Fruit fly (Drosophila melanogaster): ENCODE data around the gene CG12725.

The CG12725 gene

dm6 chrX:13372512-13372911 is 30.2 kb downstream of the CG12725 start:
- TF ChIP-seq CG9705 (GFP tag; optimal IDR thresholded peaks at IDR 0.05) (no peak), dl (GFP tag; optimal IDR thresholded peaks at IDR 0.05; ENCODE audit: insufficient read depth in 1 of 2, partially characterized antibody in 2 of 2) (no peak), psq (GFP tag; optimal IDR thresholded peaks at IDR 0.05) (no peak), Myc (optimal IDR thresholded peaks at IDR 0.05) (no peak)

DNA sequence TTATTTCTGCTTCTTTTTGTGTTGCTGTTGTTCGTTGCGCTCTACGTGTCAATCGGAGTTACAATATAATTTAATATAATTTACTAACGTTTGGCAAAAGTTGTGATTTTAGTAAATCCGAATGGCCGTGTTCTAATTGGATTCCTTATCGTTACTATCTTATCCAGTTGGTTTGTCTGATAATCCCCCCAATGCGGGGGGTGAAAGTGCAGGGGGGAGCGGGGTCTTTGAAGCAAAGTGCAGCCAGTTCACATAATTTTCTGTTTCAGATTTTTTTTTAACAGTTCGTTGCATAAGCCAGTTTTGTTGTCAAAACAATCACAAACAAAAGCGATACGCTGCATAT is 31.0 kb downstream of the CG12725 start:
- TF ChIP-seq dmrt93B (GFP tag; optimal IDR thresholded peaks at IDR 0.05) (no peak), sage (GFP tag; optimal IDR thresholded peaks at IDR 0.05) (no peak), ey (GFP tag; optimal IDR thresholded peaks at IDR 0.05) (no peak), brk (GFP tag; optimal IDR thresholded peaks at IDR 0.05) (no peak), pan (optimal IDR thresholded peaks at IDR 0.05) (no peak), rgr (GFP tag; optimal IDR thresholded peaks at IDR 0.05) (no peak), Dfd (GFP tag; optimal IDR thresholded peaks at IDR 0.05) (no peak), foxo (GFP tag; optimal IDR thresholded peaks at IDR 0.05) (no peak), psq (GFP tag; optimal IDR thresholded peaks at IDR 0.05) (no peak), CrebA (GFP tag; optimal IDR thresholded peaks at IDR 0.05; ENCODE audit: borderline replicate concordance) (no peak)

- TF ChIP-seq Hnf4 (GFP tag; optimal IDR thresholded peaks at IDR 0.05) = peak; percentile 37
- no peak for TF ChIP-seq jim (GFP tag; optimal IDR thresholded peaks at IDR 0.05)
- no peak for TF ChIP-seq CrebA (GFP tag; optimal IDR thresholded peaks at IDR 0.05; ENCODE audit: borderline replicate concordance)
- TF ChIP-seq Dif (GFP tag; optimal IDR thresholded peaks at IDR 0.05; ENCODE audit: partially characterized antibody) = no peak
- TF ChIP-seq fru (GFP tag; optimal IDR thresholded peaks at IDR 0.05) = peak; percentile 24
- peak; percentile 42 for TF ChIP-seq HLH106 (tag; optimal IDR thresholded peaks at IDR 0.05)
- peak; percentile 10 for TF ChIP-seq ey (GFP tag; optimal IDR thresholded peaks at IDR 0.05)
- TF ChIP-seq Myc (optimal IDR thresholded peaks at IDR 0.05) = no peak
- no peak for TF ChIP-seq usp (GFP tag; optimal IDR thresholded peaks at IDR 0.05)
- TF ChIP-seq brk (GFP tag; optimal IDR thresholded peaks at IDR 0.05) = no peak
- no peak for TF ChIP-seq Jra (GFP tag; optimal IDR thresholded peaks at IDR 0.05)
- TF ChIP-seq GATAd (GFP tag; optimal IDR thresholded peaks at IDR 0.05) = no peak
- TF ChIP-seq Abd-B (GFP tag; optimal IDR thresholded peaks at IDR 0.05) = no peak
- no peak for TF ChIP-seq CG9705 (GFP tag; optimal IDR thresholded peaks at IDR 0.05)
- no peak for TF ChIP-seq dsf (GFP tag; optimal IDR thresholded peaks at IDR 0.05; ENCODE audit: borderline replicate concordance)
- no peak for TF ChIP-seq pan (optimal IDR thresholded peaks at IDR 0.05)
- no peak for TF ChIP-seq Hr83 (GFP tag; optimal IDR thresholded peaks at IDR 0.05; ENCODE audit: poor library complexity, severe bottlenecking)
- no peak for TF ChIP-seq CG32264 (GFP tag; optimal IDR thresholded peaks at IDR 0.05)
- TF ChIP-seq dl (GFP tag; optimal IDR thresholded peaks at IDR 0.05; ENCODE audit: insufficient read depth in 1 of 2, partially characterized antibody in 2 of 2) = no peak
- no peak for TF ChIP-seq tai (GFP tag; optimal IDR thresholded peaks at IDR 0.05)
- no peak for TF ChIP-seq Mio (GFP tag; optimal IDR thresholded peaks at IDR 0.05)
- no peak for TF ChIP-seq dmrt93B (GFP tag; optimal IDR thresholded peaks at IDR 0.05)
- peak; percentile 55 for TF ChIP-seq rgr (GFP tag; optimal IDR thresholded peaks at IDR 0.05)
- TF ChIP-seq foxo (GFP tag; optimal IDR thresholded peaks at IDR 0.05) = peak in 1 of 2 experiments; percentile 60
- TF ChIP-seq Vsx2 (GFP tag; optimal IDR thresholded peaks at IDR 0.05; ENCODE audit: partially characterized antibody) = no peak
- TF ChIP-seq OdsH (GFP tag; optimal IDR thresholded peaks at IDR 0.05) = peak; percentile 18
- peak; percentile 43 for TF ChIP-seq br (GFP tag; optimal IDR thresholded peaks at IDR 0.05)
- no peak for TF ChIP-seq Rel (GFP tag; optimal IDR thresholded peaks at IDR 0.05)
- TF ChIP-seq Rel (tag; optimal IDR thresholded peaks at IDR 0.05) = no peak
- TF ChIP-seq woc (GFP tag; optimal IDR thresholded peaks at IDR 0.05) = peak; percentile 26
- TF ChIP-seq Dfd (GFP tag; optimal IDR thresholded peaks at IDR 0.05) = no peak
- TF ChIP-seq h (GFP tag; optimal IDR thresholded peaks at IDR 0.05) = peak; percentile 50
- no peak for TF ChIP-seq sv (GFP tag; optimal IDR thresholded peaks at IDR 0.05)
- TF ChIP-seq psq (GFP tag; optimal IDR thresholded peaks at IDR 0.05) = no peak
- no peak for TF ChIP-seq lola (GFP tag; optimal IDR thresholded peaks at IDR 0.05)
- TF ChIP-seq Hr78 (GFP tag; optimal IDR thresholded peaks at IDR 0.05) = no peak
- no peak for TF ChIP-seq N (GFP tag; optimal IDR thresholded peaks at IDR 0.05)
- TF ChIP-seq Sp1 (GFP tag; optimal IDR thresholded peaks at IDR 0.05) = peak; percentile 12
- TF ChIP-seq sage (GFP tag; optimal IDR thresholded peaks at IDR 0.05) = no peak
These were observed 31.6 kb downstream of the CG12725 start for dm6 chrX:13370826-13371703.

Data from whole organism, wandering third instar larva.